Fruit fly (Drosophila melanogaster) whole organism, pupa: ENCODE measurements around the gene CG7130.

Experiments used
- CG10348 ChIP-seq: fragments of 200-800 bp; sonication (Bioruptor generic); IDR thresholded peaks from 2 replicates; pipeline ENCODE4 v1.3.6; 2022; ENCODE audit warnings: missing biosample characterization, missing genetic modification characterization
- CG15710 ChIP-seq: fragments of 200-800 bp; sonication (Bioruptor generic); optimal IDR thresholded peaks from 2 replicates; lab custom pipeline; 2018; ENCODE audit warnings: missing biosample characterization, mild to moderate bottlenecking, missing genetic modification characterization, moderate library complexity
- CG17806 ChIP-seq: fragments of 200-800 bp; sonication (Bioruptor generic); optimal IDR thresholded peaks from 2 replicates; lab custom pipeline; 2018; ENCODE audit warnings: missing biosample characterization, mild to moderate bottlenecking, missing genetic modification characterization, moderate library complexity
- CG34367 ChIP-seq: fragments of 200-800 bp; sonication (Bioruptor generic); optimal IDR thresholded peaks from 2 replicates; lab custom pipeline; 2018; ENCODE audit warnings: missing biosample characterization, mild to moderate bottlenecking, missing genetic modification characterization
- CG4496 ChIP-seq: fragments of 200-800 bp; sonication (Bioruptor generic); IDR thresholded peaks from 3 replicates; pipeline ENCODE4 v1.3.6; 2022; ENCODE audit warnings: missing biosample characterization, missing genetic modification characterization
- CG8159 ChIP-seq: fragments of 200-800 bp; sonication (Bioruptor generic); optimal IDR thresholded peaks from 3 replicates; lab custom pipeline; 2018; ENCODE audit warnings: missing biosample characterization, mild to moderate bottlenecking, missing genetic modification characterization, moderate library complexity
- CG9948 ChIP-seq: fragments of 200-800 bp; sonication (Bioruptor generic); optimal IDR thresholded peaks from 2 replicates; lab custom pipeline; 2018; ENCODE audit warnings: missing biosample characterization, mild to moderate bottlenecking, missing genetic modification characterization, moderate library complexity
- D1 ChIP-seq: fragments of 200-800 bp; sonication (Bioruptor generic); optimal IDR thresholded peaks from 2 replicates; lab custom pipeline; 2018; ENCODE audit warnings: missing biosample characterization, mild to moderate bottlenecking, missing genetic modification characterization, moderate library complexity
- EcR ChIP-seq: fragments of 200-800 bp; sonication (Bioruptor generic); optimal IDR thresholded peaks from 3 replicates; lab custom pipeline; 2019; ENCODE audit warnings: missing biosample characterization, missing genetic modification characterization, mild to moderate bottlenecking, moderate library complexity, missing genetic modification reagents
- Ets98B ChIP-seq: fragments of 200-800 bp; sonication (Bioruptor generic); IDR thresholded peaks from 2 replicates; pipeline ENCODE4 v1.3.6; 2022; ENCODE audit warnings: missing biosample characterization, missing genetic modification characterization
- Pif1A ChIP-seq: fragments of 200-800 bp; sonication (Bioruptor generic); optimal IDR thresholded peaks from 3 replicates; lab custom pipeline; 2016; ENCODE audit warnings: missing biosample characterization, missing genetic modification characterization
- Snoo ChIP-seq: fragments of 200-800 bp; sonication (Bioruptor generic); optimal IDR thresholded peaks from 3 replicates; lab custom pipeline; 2017; ENCODE audit warnings: missing biosample characterization, mild to moderate bottlenecking, missing genetic modification characterization, inconsistent platforms
- fd96Ca ChIP-seq: fragments of 200-800 bp; sonication (Bioruptor generic); IDR thresholded peaks from 3 replicates; pipeline ENCODE4 v1.3.6; 2022; ENCODE audit warnings: missing biosample characterization, missing genetic modification characterization

- TF ChIP-seq CG9948 (tag; lab: Kevin White, UChicago) (no peak), CG4496 (no peak), Ets98B (GFP tag; lab: Robert Waterston, UW) (no peak), CG17806 (tag; lab: Kevin White, UChicago) (no peak), CG8159 (tag; lab: Kevin White, UChicago) (peak; percentile 6), CG10348 (GFP tag; lab: Robert Waterston, UW) (no peak), EcR (no peak), Snoo (no peak), D1 (tag; lab: Kevin White, UChicago) (no peak), Pif1A (no peak), CG34367 (tag; lab: Kevin White, UChicago) (no peak), CG15710 (tag; lab: Kevin White, UChicago) (no peak), fd96Ca (GFP tag; lab: Robert Waterston, UW) (no peak)
These were observed 15.8 kb upstream of the CG7130 start for dm6 chr3L:22091339-22091738.
